Fruit fly (Drosophila melanogaster): ENCODE measurements around the gene Atxn7.
A peak's percentile ranks its signal among the peaks of the same experiment; 100 is the strongest.

The Atxn7 gene

dm6 chr2L:2397080-2397479, 21.4 kb downstream of the Atxn7 start (continued):
- TF ChIP-seq cwo (GFP tag; optimal IDR thresholded peaks at IDR 0.05), result no peak
- no peak for TF ChIP-seq Elba2 (GFP tag; optimal IDR thresholded peaks at IDR 0.05)
- TF ChIP-seq CG6272 (GFP tag; IDR thresholded peaks at IDR 0.05), result no peak
- TF ChIP-seq Doc2 (GFP tag; IDR thresholded peaks at IDR 0.05), result no peak
- no peak for TF ChIP-seq Nf-YA (GFP tag; IDR thresholded peaks at IDR 0.05)
- peak; percentile 9 for TF ChIP-seq Xbp1 (GFP tag; optimal IDR thresholded peaks at IDR 0.05)
- TF ChIP-seq maf-S (GFP tag; optimal IDR thresholded peaks at IDR 0.05), result no peak
- TF ChIP-seq Sox102F (GFP tag; optimal IDR thresholded peaks at IDR 0.05), result peak; percentile 3
- no peak for TF ChIP-seq Rx (GFP tag; IDR thresholded peaks at IDR 0.05)
- TF ChIP-seq CG2199 (GFP tag; IDR thresholded peaks at IDR 0.05), result no peak
- no peak for TF ChIP-seq sc (optimal IDR thresholded peaks at IDR 0.05)
- no peak for TF ChIP-seq sc (GFP tag; optimal IDR thresholded peaks at IDR 0.05)
- peak; percentile 42 for TF ChIP-seq CG10979 (tag; optimal IDR thresholded peaks at IDR 0.05)
- TF ChIP-seq tll (GFP tag; optimal IDR thresholded peaks at IDR 0.05), result no peak
- TF ChIP-seq Lim3 (GFP tag; IDR thresholded peaks at IDR 0.05), result no peak
- peak; percentile 1 for TF ChIP-seq Blimp-1 (GFP tag; optimal IDR thresholded peaks at IDR 0.05)
- TF ChIP-seq Asciz (GFP tag; optimal IDR thresholded peaks at IDR 0.05), result no peak
- no peak for TF ChIP-seq CG10366 (GFP tag; IDR thresholded peaks at IDR 0.05)
- TF ChIP-seq CG13296 (GFP tag; optimal IDR thresholded peaks at IDR 0.05), result no peak
- TF ChIP-seq ranshi (GFP tag; IDR thresholded peaks at IDR 0.05), result peak; percentile 29; the same call in 1 of the 2 replicates
- no peak for TF ChIP-seq ewg (GFP tag; optimal IDR thresholded peaks at IDR 0.05)
- TF ChIP-seq CG3838 (GFP tag; optimal IDR thresholded peaks at IDR 0.05), result no peak
- TF ChIP-seq br (optimal IDR thresholded peaks at IDR 0.05), result no peak
- no peak for TF ChIP-seq Hmr (GFP tag; optimal IDR thresholded peaks at IDR 0.05)
- TF ChIP-seq dpn (GFP tag; optimal IDR thresholded peaks at IDR 0.05), result peak in 1 of 2 experiments; percentile 7
- TF ChIP-seq Bteb2 (GFP tag; optimal IDR thresholded peaks at IDR 0.05), result no peak
- no peak for TF ChIP-seq CG3726 (GFP tag; IDR thresholded peaks at IDR 0.05)
- TF ChIP-seq ttk (GFP tag; IDR thresholded peaks at IDR 0.05), result no peak
- TF ChIP-seq prd (optimal IDR thresholded peaks at IDR 0.05), result no peak
- no peak for TF ChIP-seq prd (GFP tag; IDR thresholded peaks at IDR 0.05)
- no peak for TF ChIP-seq Dek (tag; optimal IDR thresholded peaks at IDR 0.05)
- TF ChIP-seq Chrac-16 (GFP tag; optimal IDR thresholded peaks at IDR 0.05), result no peak
- TF ChIP-seq Myb (GFP tag; optimal IDR thresholded peaks at IDR 0.05), result no peak
- TF ChIP-seq CG1832 (GFP tag; optimal IDR thresholded peaks at IDR 0.05), result no peak
- TF ChIP-seq CG9817 (tag; optimal IDR thresholded peaks at IDR 0.05), result no peak
- TF ChIP-seq fd96Cb (tag; optimal IDR thresholded peaks at IDR 0.05), result peak; percentile 5
- peak in 1 of 2 experiments; percentile 33 for TF ChIP-seq bsh (GFP tag; optimal IDR thresholded peaks at IDR 0.05)
- no peak for TF ChIP-seq ci (GFP tag; IDR thresholded peaks at IDR 0.05)
- TF ChIP-seq CG10462 (GFP tag; optimal IDR thresholded peaks at IDR 0.05), result no peak
- no peak for TF ChIP-seq CG18011 (GFP tag; optimal IDR thresholded peaks at IDR 0.05)
- TF ChIP-seq gcm (GFP tag; optimal IDR thresholded peaks at IDR 0.05), result no peak
- TF ChIP-seq CG11504 (tag; optimal IDR thresholded peaks at IDR 0.05), result peak; percentile 36
- no peak for TF ChIP-seq CG8944 (GFP tag; optimal IDR thresholded peaks at IDR 0.05)
- no peak for TF ChIP-seq B-H2 (GFP tag; optimal IDR thresholded peaks at IDR 0.05)
- no peak for TF ChIP-seq Dp (GFP tag; optimal IDR thresholded peaks at IDR 0.05)
- no peak for TF ChIP-seq CG9215 (GFP tag; IDR thresholded peaks at IDR 0.05)
- TF ChIP-seq CG12219 (GFP tag; optimal IDR thresholded peaks at IDR 0.05), result no peak
- TF ChIP-seq CG15073 (GFP tag; optimal IDR thresholded peaks at IDR 0.05), result no peak
- no peak for TF ChIP-seq CG16863 (GFP tag; optimal IDR thresholded peaks at IDR 0.05)
- TF ChIP-seq Nf-YB (GFP tag; optimal IDR thresholded peaks at IDR 0.05), result no peak
- no peak for TF ChIP-seq CG10321 (GFP tag; IDR thresholded peaks at IDR 0.05)
- TF ChIP-seq kah (GFP tag; optimal IDR thresholded peaks at IDR 0.05), result no peak

Measured in whole organism, embryonic.